Worm (Caenorhabditis elegans) whole organism, L1 larva: ENCODE measurements around the gene F14D7.8.

Experiments used
- ceh-82 ChIP-seq, 3 experiments: fragments of 150-350 bp in 1 of 3; sonication (generic microtip) in 2 of 3; optimal IDR thresholded peaks; 2 replicates each; lab custom pipeline; 2014 to 2017; ENCODE audit warnings: missing biosample characterization in 3 of 3, missing genetic modification characterization in 3 of 3
- fos-1 ChIP-seq: fragments of 150-350 bp; optimal IDR thresholded peaks from 2 replicates; lab custom pipeline; 2014; ENCODE audit warnings: missing biosample characterization, missing genetic modification characterization
- lin-39 ChIP-seq: fragments of 150-350 bp; optimal IDR thresholded peaks from 2 replicates; lab custom pipeline; 2014; ENCODE audit warnings: missing biosample characterization, missing genetic modification reagents, missing genetic modification characterization
- mdl-1 ChIP-seq, 2 experiments: fragments of 150-350 bp; optimal IDR thresholded peaks; 2 replicates each; lab custom pipeline; 2014 to 2017; ENCODE audit warnings: missing biosample characterization in 2 of 2, missing genetic modification characterization in 2 of 2, inconsistent platforms in 1 of 2
- nhr-237 ChIP-seq: fragments of 150-350 bp; optimal IDR thresholded peaks from 2 replicates; lab custom pipeline; 2014; ENCODE audit warnings: missing biosample characterization, missing genetic modification characterization
- pag-3 ChIP-seq: sonication (generic microtip); optimal IDR thresholded peaks from 2 replicates; lab custom pipeline; 2017; ENCODE audit warnings: missing genetic modification characterization, mild to moderate bottlenecking, missing compliant biosample characterization, antibody characterized with exemption, borderline replicate concordance; ENCODE audit not compliant: insufficient read depth
- unc-86 ChIP-seq: sonication (generic microtip); optimal IDR thresholded peaks from 2 replicates; lab custom pipeline; 2016; ENCODE audit warnings: missing genetic modification characterization, missing compliant biosample characterization

ce11 chrV:14311115-14311514 is 1.5 kb downstream of the F14D7.8 start, which contains the start of gene ddn-3:
- TF ChIP-seq mdl-1 (tag; optimal IDR thresholded peaks at IDR 0.05; lab: Kevin White, UChicago) (no peak), pag-3 (tag; lab: Kevin White, UChicago) (no peak), fos-1 (tag; lab: Kevin White, UChicago) (no peak), ceh-82 (tag; optimal IDR thresholded peaks at IDR 0.05; lab: Kevin White, UChicago) (no peak), nhr-237 (no peak), unc-86 (tag; lab: Kevin White, UChicago) (no peak), lin-39 (tag; lab: Kevin White, UChicago) (no peak)
